Fruit fly (Drosophila melanogaster) whole organism, wandering third instar larva: Measurements from ENCODE around the gene RpL18.

Experiments used
- Abd-B ChIP-seq: fragments of >200 bp; optimal IDR thresholded peaks from 2 replicates; lab custom pipeline; 2017; ENCODE audit warnings: missing biosample characterization, missing genetic modification characterization
- CG32264 ChIP-seq: fragments of 200-800 bp; sonication (Bioruptor generic); optimal IDR thresholded peaks from 2 replicates; lab custom pipeline; 2016; ENCODE audit warnings: missing biosample characterization, missing genetic modification characterization
- CG9705 ChIP-seq: fragments of 200-800 bp; sonication (Bioruptor generic); optimal IDR thresholded peaks from 2 replicates; lab custom pipeline; 2018; ENCODE audit warnings: missing biosample characterization, mild to moderate bottlenecking, missing genetic modification characterization
- CrebA ChIP-seq: fragments of 200-800 bp; sonication (Bioruptor generic); optimal IDR thresholded peaks from 2 replicates; lab custom pipeline; 2016; ENCODE audit warnings: missing biosample characterization, mild to moderate bottlenecking, missing genetic modification characterization, borderline replicate concordance
- Dfd ChIP-seq: fragments of >200 bp; optimal IDR thresholded peaks from 2 replicates; lab custom pipeline; 2017; ENCODE audit warnings: missing biosample characterization, missing genetic modification characterization
- Dif ChIP-seq: fragments of 200-275, 200-300 bp; sonication (Bioruptor generic); optimal IDR thresholded peaks from 2 replicates; lab custom pipeline; 2018; ENCODE audit warnings: missing biosample characterization, missing genetic modification characterization; ENCODE audit not compliant: partially characterized antibody
- GATAd ChIP-seq: sonication (Bioruptor generic); optimal IDR thresholded peaks from 2 replicates; lab custom pipeline; 2016; ENCODE audit warnings: missing biosample characterization, missing genetic modification characterization
- HLH106 ChIP-seq: fragments of 200-800 bp; optimal IDR thresholded peaks from 3 replicates; lab custom pipeline; 2019; ENCODE audit warnings: missing biosample characterization, mild to moderate bottlenecking, missing genetic modification characterization, moderate library complexity
- Hnf4 ChIP-seq: fragments of 200-800 bp; sonication (Bioruptor generic); optimal IDR thresholded peaks from 2 replicates; lab custom pipeline; 2016; ENCODE audit warnings: missing biosample characterization, mild to moderate bottlenecking, missing genetic modification characterization
- Hr83 ChIP-seq: fragments of 200-300 bp; sonication (Bioruptor generic); optimal IDR thresholded peaks from 2 replicates; lab custom pipeline; 2016; ENCODE audit warnings: missing biosample characterization, mild to moderate bottlenecking, missing genetic modification characterization, moderate library complexity; ENCODE audit not compliant: poor library complexity, severe bottlenecking
- Jra ChIP-seq: sonication (Bioruptor generic); optimal IDR thresholded peaks from 2 replicates; lab custom pipeline; 2016; ENCODE audit warnings: missing biosample characterization, missing genetic modification characterization
- Mio ChIP-seq: sonication (Bioruptor generic); optimal IDR thresholded peaks from 2 replicates; lab custom pipeline; 2016; ENCODE audit warnings: missing biosample characterization, missing genetic modification characterization
- Myc ChIP-seq: fragments of >200 bp; optimal IDR thresholded peaks from 2 replicates; lab custom pipeline; 2017
- OdsH ChIP-seq: fragments of 200-800 bp; sonication (Bioruptor generic); optimal IDR thresholded peaks from 2 replicates; lab custom pipeline; 2016; ENCODE audit warnings: missing biosample characterization, mild to moderate bottlenecking, missing genetic modification characterization
- Rel ChIP-seq, 2 experiments: fragments of 200-800 bp; sonication (Bioruptor generic) in 1 of 2; optimal IDR thresholded peaks; 2 replicates in 1 of 2; 3 replicates in 1 of 2; lab custom pipeline; 2016 to 2019; ENCODE audit warnings: mild to moderate bottlenecking in 2 of 2, missing biosample characterization in 2 of 2, missing genetic modification characterization in 2 of 2, moderate library complexity in 1 of 2
- Sp1 ChIP-seq: fragments of 200-800 bp; sonication (Bioruptor generic); optimal IDR thresholded peaks from 3 replicates; lab custom pipeline; 2019; ENCODE audit warnings: missing biosample characterization, mild to moderate bottlenecking, missing genetic modification characterization, moderate library complexity
- Vsx2 ChIP-seq: fragments of 200-300, 225-300 bp; sonication (Bioruptor generic); optimal IDR thresholded peaks from 2 replicates; lab custom pipeline; 2018; ENCODE audit warnings: missing biosample characterization, missing genetic modification characterization; ENCODE audit not compliant: partially characterized antibody
- br ChIP-seq: fragments of 200-800 bp; sonication (Bioruptor generic); optimal IDR thresholded peaks from 2 replicates; lab custom pipeline; 2016; ENCODE audit warnings: missing biosample characterization, missing genetic modification characterization
- brk ChIP-seq: fragments of 200-800 bp; sonication (Bioruptor generic); optimal IDR thresholded peaks from 2 replicates; lab custom pipeline; 2016; ENCODE audit warnings: missing biosample characterization, mild to moderate bottlenecking, missing genetic modification characterization
- dl ChIP-seq, 2 experiments: fragments of 175-275, 200-275 bp in 1 of 2; fragments of 200-275 bp in 1 of 2; sonication (Bioruptor generic); optimal IDR thresholded peaks; lab custom pipeline; 2018; ENCODE audit warnings: mild to moderate bottlenecking in 2 of 2, missing biosample characterization in 2 of 2, missing genetic modification characterization in 2 of 2, moderate library complexity in 2 of 2; ENCODE audit not compliant: partially characterized antibody in 2 of 2, insufficient read depth in 1 of 2
- dmrt93B ChIP-seq: fragments of 200-800 bp; sonication (Bioruptor generic); optimal IDR thresholded peaks from 2 replicates; lab custom pipeline; 2018; ENCODE audit warnings: missing biosample characterization, mild to moderate bottlenecking, missing genetic modification characterization
- dsf ChIP-seq: sonication (Bioruptor generic); optimal IDR thresholded peaks from 2 replicates; lab custom pipeline; 2016; ENCODE audit warnings: missing biosample characterization, missing genetic modification characterization, borderline replicate concordance
- ey ChIP-seq: fragments of 200-800 bp; sonication (Bioruptor generic); optimal IDR thresholded peaks from 2 replicates; lab custom pipeline; 2016; ENCODE audit warnings: missing biosample characterization, missing genetic modification characterization
- foxo ChIP-seq, 2 experiments: fragments of 200-800 bp; sonication (Bioruptor generic); optimal IDR thresholded peaks; 2 replicates in 1 of 2; 3 replicates in 1 of 2; lab custom pipeline; 2016 to 2017; ENCODE audit warnings: missing biosample characterization in 2 of 2, missing genetic modification characterization in 2 of 2
- fru ChIP-seq: fragments of 200-800 bp; sonication (Bioruptor generic); optimal IDR thresholded peaks from 3 replicates; lab custom pipeline; 2016; ENCODE audit warnings: missing biosample characterization, mild to moderate bottlenecking, missing genetic modification characterization
- h ChIP-seq: fragments of 200-800 bp; sonication (Bioruptor generic); optimal IDR thresholded peaks from 3 replicates; lab custom pipeline; 2016; ENCODE audit warnings: missing biosample characterization, mild to moderate bottlenecking, missing genetic modification characterization
- jim ChIP-seq: fragments of 175-275, 200-325 bp; sonication (Bioruptor generic); optimal IDR thresholded peaks from 2 replicates; lab custom pipeline; 2016; ENCODE audit warnings: missing biosample characterization, mild to moderate bottlenecking, missing genetic modification characterization
- lola ChIP-seq: fragments of >200 bp; optimal IDR thresholded peaks from 2 replicates; lab custom pipeline; 2017; ENCODE audit warnings: missing biosample characterization, missing genetic modification characterization
- pan ChIP-seq: fragments of >200 bp; optimal IDR thresholded peaks from 2 replicates; lab custom pipeline; 2017
- psq ChIP-seq: fragments of 200-800 bp; sonication (Bioruptor generic); optimal IDR thresholded peaks from 3 replicates; lab custom pipeline; 2017; ENCODE audit warnings: missing biosample characterization, mild to moderate bottlenecking, missing genetic modification characterization, moderate library complexity
- rgr ChIP-seq: fragments of 200-800 bp; sonication (Bioruptor generic); optimal IDR thresholded peaks from 3 replicates; lab custom pipeline; 2016; ENCODE audit warnings: missing biosample characterization, mild to moderate bottlenecking, missing genetic modification characterization
- sv ChIP-seq: fragments of 200-800 bp; sonication (Bioruptor generic); optimal IDR thresholded peaks from 3 replicates; lab custom pipeline; 2016; ENCODE audit warnings: missing biosample characterization, missing genetic modification characterization
- tai ChIP-seq: sonication (Bioruptor generic); optimal IDR thresholded peaks from 2 replicates; lab custom pipeline; 2016; ENCODE audit warnings: missing biosample characterization, missing genetic modification characterization
- woc ChIP-seq: sonication (Bioruptor generic); optimal IDR thresholded peaks from 2 replicates; lab custom pipeline; 2016; ENCODE audit warnings: missing biosample characterization, mild to moderate bottlenecking, missing genetic modification characterization

RpL18 gene

dm6 chr3L:7263757-7264516 is 22.8 kb upstream of the RpL18 start, which contains the start of gene CG14830:
CG14830 (minus strand) TSS chr3L:7263920.
- TF ChIP-seq h (GFP tag; lab: Kevin White, UChicago) (no peak), Dif (peak; percentile 90), fru (GFP tag; lab: Kevin White, UChicago) (peak; percentile 3), jim (peak; percentile 61), Vsx2 (GFP tag; lab: Kevin White, UChicago) (peak; percentile 81), dl (GFP tag; optimal IDR thresholded peaks at IDR 0.05; lab: Kevin White, UChicago; ENCODE audit: insufficient read depth in 1 of 2, partially characterized antibody in 2 of 2) (peak; percentile 63 to 77), foxo (GFP tag; optimal IDR thresholded peaks at IDR 0.05; lab: Kevin White, UChicago) (no peak)

dm6 chr3L:7262471-7262870 is 21.3 kb upstream of the RpL18 start:
- TF ChIP-seq Abd-B: no peak
- no peak for TF ChIP-seq CrebA (GFP tag; lab: Kevin White, UChicago)
- no peak for TF ChIP-seq dl (GFP tag; optimal IDR thresholded peaks at IDR 0.05; lab: Kevin White, UChicago; ENCODE audit: insufficient read depth in 1 of 2, partially characterized antibody in 2 of 2)
- TF ChIP-seq brk: no peak
- no peak for TF ChIP-seq ey (GFP tag; lab: Kevin White, UChicago)
- no peak for TF ChIP-seq Hnf4 (GFP tag; lab: Kevin White, UChicago)
- peak; percentile 31 for TF ChIP-seq h (GFP tag; lab: Kevin White, UChicago)

dm6 chr3L:7258267-7258666 is 17.1 kb upstream of the RpL18 start:
- no peak for TF ChIP-seq Hr83 (GFP tag; lab: Kevin White, UChicago)
- no peak for TF ChIP-seq OdsH (GFP tag; lab: Kevin White, UChicago)
- TF ChIP-seq dsf (GFP tag; lab: Kevin White, UChicago): no peak
- TF ChIP-seq lola: no peak
- TF ChIP-seq Myc (lab: Kevin White, UChicago): no peak
- TF ChIP-seq br (GFP tag; lab: Kevin White, UChicago): no peak
- TF ChIP-seq jim: no peak
- TF ChIP-seq Jra (GFP tag; lab: Kevin White, UChicago): no peak
- TF ChIP-seq brk: no peak
- TF ChIP-seq h (GFP tag; lab: Kevin White, UChicago): no peak
- TF ChIP-seq GATAd (GFP tag; lab: Kevin White, UChicago): no peak
- TF ChIP-seq Rel (GFP tag; optimal IDR thresholded peaks at IDR 0.05; lab: Kevin White, UChicago): no peak
- no peak for TF ChIP-seq Rel (tag; optimal IDR thresholded peaks at IDR 0.05; lab: Kevin White, UChicago)
- TF ChIP-seq Sp1 (GFP tag; lab: Kevin White, UChicago): no peak
- TF ChIP-seq Hnf4 (GFP tag; lab: Kevin White, UChicago): no peak
- no peak for TF ChIP-seq sv
- TF ChIP-seq tai: no peak

- no peak for TF ChIP-seq Hnf4 (GFP tag; lab: Kevin White, UChicago)
- no peak for TF ChIP-seq jim
- no peak for TF ChIP-seq dmrt93B (GFP tag; lab: Kevin White, UChicago)
Observed at dm6 chr3L:7254724-7255123, 13.6 kb upstream of the RpL18 start.

- TF ChIP-seq CG32264 (peak; percentile 20), fru (GFP tag; lab: Kevin White, UChicago) (peak; percentile 67), OdsH (GFP tag; lab: Kevin White, UChicago) (peak; percentile 69), Sp1 (GFP tag; lab: Kevin White, UChicago) (peak; percentile 55), dmrt93B (GFP tag; lab: Kevin White, UChicago) (peak; percentile 21), CG9705 (GFP tag; lab: Kevin White, UChicago) (peak; percentile 41), Hnf4 (GFP tag; lab: Kevin White, UChicago) (no peak), psq (GFP tag; lab: Kevin White, UChicago) (peak; percentile 55), ey (GFP tag; lab: Kevin White, UChicago) (peak; percentile 76), woc (GFP tag; lab: Kevin White, UChicago) (peak; percentile 38), lola (no peak), Myc (lab: Kevin White, UChicago) (no peak), Hr83 (GFP tag; lab: Kevin White, UChicago) (peak; percentile 81), Mio (GFP tag; lab: Kevin White, UChicago) (no peak), dsf (GFP tag; lab: Kevin White, UChicago) (no peak), jim (peak; percentile 45), Dfd (GFP tag; lab: Kevin White, UChicago) (no peak), pan (lab: Kevin White, UChicago) (no peak), GATAd (GFP tag; lab: Kevin White, UChicago) (no peak), rgr (GFP tag; lab: Kevin White, UChicago) (peak; percentile 78), foxo (GFP tag; optimal IDR thresholded peaks at IDR 0.05; lab: Kevin White, UChicago) (peak in 1 of 2 experiments; percentile 81), h (GFP tag; lab: Kevin White, UChicago) (peak; percentile 68), Rel (GFP tag; optimal IDR thresholded peaks at IDR 0.05; lab: Kevin White, UChicago) (no peak), Rel (tag; optimal IDR thresholded peaks at IDR 0.05; lab: Kevin White, UChicago) (peak; percentile 15), Jra (GFP tag; lab: Kevin White, UChicago) (peak; percentile 43), sv (peak; percentile 82), br (GFP tag; lab: Kevin White, UChicago) (peak; percentile 59), HLH106 (tag; lab: Kevin White, UChicago) (peak; percentile 56)
- TF ChIP-seq, all 38 proteins: peak for 19
Observed at dm6 chr3L:7250469-7250868, 9.3 kb upstream of the RpL18 start, which contains the start of gene MED4. MED4 (minus strand) TSS chr3L:7250527.
